Fruit fly (Drosophila melanogaster): ENCODE measurements around the gene RpS3.

Gene RpS3

dm6 chr3R:23405209-23405608 lies 46.6 kb downstream of the RpS3 start, which contains the start of gene Ir94e:
Gene Ir94e (plus strand): TSS chr3R:23405509.
- TF ChIP-seq CG11294 (GFP tag; IDR thresholded peaks at IDR 0.05) (no peak), Hr4 (GFP tag; optimal IDR thresholded peaks at IDR 0.05) (no peak), vri (GFP tag; optimal IDR thresholded peaks at IDR 0.05) (no peak), CG10631 (GFP tag; optimal IDR thresholded peaks at IDR 0.05) (no peak), topi (GFP tag; optimal IDR thresholded peaks at IDR 0.05) (no peak), Ets21C (GFP tag; optimal IDR thresholded peaks at IDR 0.05) (no peak), Sox102F (GFP tag; optimal IDR thresholded peaks at IDR 0.05) (no peak)

dm6 chr3R:23407880-23408279 lies 49.3 kb downstream of the RpS3 start:
- TF ChIP-seq dac (GFP tag; optimal IDR thresholded peaks at IDR 0.05) (no peak), Met (GFP tag; optimal IDR thresholded peaks at IDR 0.05) (no peak), CG31627 (GFP tag; optimal IDR thresholded peaks at IDR 0.05) (no peak), topi (GFP tag; optimal IDR thresholded peaks at IDR 0.05) (no peak), CG10631 (GFP tag; optimal IDR thresholded peaks at IDR 0.05) (peak; percentile 6), Hr38 (GFP tag; optimal IDR thresholded peaks at IDR 0.05) (no peak), CG6276 (GFP tag; optimal IDR thresholded peaks at IDR 0.05) (no peak), achi (GFP tag; optimal IDR thresholded peaks at IDR 0.05) (peak; percentile 14), CG4318 (GFP tag; optimal IDR thresholded peaks at IDR 0.05) (peak; percentile 57), esn (GFP tag; optimal IDR thresholded peaks at IDR 0.05) (no peak), CG6808 (GFP tag; optimal IDR thresholded peaks at IDR 0.05) (no peak), CG3032 (tag; optimal IDR thresholded peaks at IDR 0.05) (no peak), pdm3 (GFP tag; optimal IDR thresholded peaks at IDR 0.05) (peak; percentile 5), CG11294 (GFP tag; IDR thresholded peaks at IDR 0.05) (no peak), CG9139 (GFP tag; optimal IDR thresholded peaks at IDR 0.05) (no peak), net (GFP tag; optimal IDR thresholded peaks at IDR 0.05) (peak; percentile 19), Eip78C (GFP tag) (peak; percentile 67), Hr4 (GFP tag; optimal IDR thresholded peaks at IDR 0.05) (peak; percentile 76), Eip75B (GFP tag; optimal IDR thresholded peaks at IDR 0.05) (peak; percentile 13), CG7368 (GFP tag; optimal IDR thresholded peaks at IDR 0.05) (no peak), CG32006 (GFP tag; optimal IDR thresholded peaks at IDR 0.05) (peak; percentile 79), Sox14 (GFP tag; optimal IDR thresholded peaks at IDR 0.05) (peak; percentile 12), fd85E (GFP tag; optimal IDR thresholded peaks at IDR 0.05) (no peak), Sox15 (GFP tag; optimal IDR thresholded peaks at IDR 0.05) (no peak), CG34406 (GFP tag; optimal IDR thresholded peaks at IDR 0.05) (no peak), vri (GFP tag; optimal IDR thresholded peaks at IDR 0.05) (no peak), CG11762 (GFP tag; optimal IDR thresholded peaks at IDR 0.05; ENCODE audit: insufficient read depth) (no peak), fd59A (GFP tag; optimal IDR thresholded peaks at IDR 0.05) (no peak), CG1621 (tag; optimal IDR thresholded peaks at IDR 0.05) (no peak), Lpt (GFP tag; optimal IDR thresholded peaks at IDR 0.05) (peak; percentile 7), CG6792 (GFP tag; optimal IDR thresholded peaks at IDR 0.05) (no peak), CG8119 (GFP tag; IDR thresholded peaks at IDR 0.05) (peak; percentile 54; the same call in 1 of the 3 replicates), CG6163 (GFP tag; IDR thresholded peaks at IDR 0.05) (no peak), CG8319 (GFP tag; optimal IDR thresholded peaks at IDR 0.05) (no peak), Gug (GFP tag; IDR thresholded peaks at IDR 0.05) (no peak), Smox (GFP tag; optimal IDR thresholded peaks at IDR 0.05) (no peak), lz (GFP tag; optimal IDR thresholded peaks at IDR 0.05) (no peak), dsx (GFP tag; optimal IDR thresholded peaks at IDR 0.05; ENCODE audit: poor library complexity, severe bottlenecking) (no peak), CG6854 (GFP tag; optimal IDR thresholded peaks at IDR 0.05) (no peak), svp (GFP tag) (peak; percentile 49), Ets21C (GFP tag; optimal IDR thresholded peaks at IDR 0.05) (no peak), Blimp-1 (GFP tag; optimal IDR thresholded peaks at IDR 0.05) (no peak), CG11902 (GFP tag; optimal IDR thresholded peaks at IDR 0.05) (no peak), ss (GFP tag; optimal IDR thresholded peaks at IDR 0.05) (no peak), fkh (GFP tag; optimal IDR thresholded peaks at IDR 0.05) (no peak), CG15336 (GFP tag; IDR thresholded peaks at IDR 0.05) (peak; percentile 57), cyc (GFP tag; optimal IDR thresholded peaks at IDR 0.05) (no peak), acj6 (GFP tag; optimal IDR thresholded peaks at IDR 0.05) (peak; percentile 16), eg (GFP tag; IDR thresholded peaks at IDR 0.05) (no peak)
